Worm (Caenorhabditis elegans) whole organism, L1 larva: ENCODE measurements around the gene mig-10.

Experiments used
- mdl-1 ChIP-seq, 2 experiments: fragments of 150-350 bp; optimal IDR thresholded peaks; 2 replicates each; lab custom pipeline; 2014 to 2017; ENCODE audit warnings: missing biosample characterization in 2 of 2, missing genetic modification characterization in 2 of 2, inconsistent platforms in 1 of 2
- unc-130 ChIP-seq: fragments of 150-350 bp; optimal IDR thresholded peaks from 2 replicates; lab custom pipeline; 2017; ENCODE audit warnings: missing biosample characterization, missing genetic modification characterization, inconsistent platforms

DNA sequence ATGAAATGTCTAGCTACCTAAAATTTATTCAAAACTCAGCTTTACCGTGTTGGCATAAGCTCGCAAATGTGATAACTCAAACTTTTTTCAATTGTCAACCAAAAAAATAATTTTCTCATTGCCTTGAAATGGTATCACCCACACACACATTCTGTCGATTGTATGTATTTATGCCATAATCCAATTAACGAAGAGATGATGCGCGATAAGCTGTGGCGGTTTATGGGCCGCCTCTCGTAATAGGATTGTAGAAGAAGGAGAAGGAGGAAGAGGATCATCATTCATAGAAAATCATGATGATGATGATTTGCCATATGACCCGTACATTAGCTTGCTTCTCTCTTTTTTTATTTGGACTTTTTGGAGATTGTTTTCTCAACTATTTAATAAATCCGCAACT lies 10.3 kb downstream of the mig-10 start:
- no peak for TF ChIP-seq unc-130 (tag; lab: Kevin White, UChicago)
- no peak for TF ChIP-seq mdl-1 (tag; optimal IDR thresholded peaks at IDR 0.05; lab: Kevin White, UChicago)
